Worm (Caenorhabditis elegans): ENCODE data around the gene jmjd-3.2.

DNA sequence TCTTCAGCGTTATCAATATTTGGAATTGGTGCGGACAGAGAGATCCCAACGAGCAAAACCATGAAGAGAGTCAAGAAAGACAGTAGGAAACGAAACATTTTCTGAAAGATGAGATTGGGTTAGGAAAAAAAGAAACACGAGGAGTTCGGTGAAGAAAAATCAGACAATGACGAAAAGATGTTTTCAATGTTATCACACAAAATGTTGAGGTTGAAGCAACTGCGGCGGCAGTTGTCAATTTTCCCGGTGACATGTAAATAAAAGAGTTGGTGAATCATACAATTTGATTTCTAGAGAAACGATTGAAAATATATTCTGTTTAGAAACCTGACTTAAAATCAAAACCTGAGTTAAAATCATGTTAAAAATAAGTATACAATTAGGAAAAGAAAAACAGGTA is 5.7 kb downstream of the jmjd-3.2 start, which contains the start of gene F23D12.7:
- TF ChIP-seq fos-1 (tag; optimal IDR thresholded peaks at IDR 0.05) = no peak
- no peak for TF ChIP-seq R02D3.7 (tag; optimal IDR thresholded peaks at IDR 0.05)
- TF ChIP-seq nhr-76 (tag; optimal IDR thresholded peaks at IDR 0.05) = no peak
- no peak for TF ChIP-seq nhr-6 (tag; optimal IDR thresholded peaks at IDR 0.05)

All from whole organism, L4 larva.